Worm (Caenorhabditis elegans): Measurements from ENCODE around the gene lys-7.

DNA sequence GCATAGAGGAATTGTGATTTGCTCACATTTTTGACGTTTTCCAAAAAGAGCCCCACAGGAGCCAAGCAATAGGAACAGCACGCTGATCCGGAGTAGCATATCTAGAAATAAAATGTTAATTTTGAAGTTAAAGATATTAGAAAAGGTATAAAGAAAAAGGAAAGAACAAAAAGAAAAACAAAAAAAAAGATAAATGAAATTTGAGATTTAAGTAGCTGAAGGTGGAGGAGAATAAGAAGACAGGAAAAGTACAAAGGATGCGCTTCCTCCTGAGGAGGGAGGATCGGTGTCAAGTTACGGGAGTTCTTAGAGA lies 37.7 kb downstream of the lys-7 start, which contains the start of gene cfz-2:
- no peak for TF ChIP-seq fkh-10 (GFP tag; optimal IDR thresholded peaks at IDR 0.05)
- no peak for TF ChIP-seq fos-1 (tag; optimal IDR thresholded peaks at IDR 0.05)
- TF ChIP-seq nhr-12 (tag; optimal IDR thresholded peaks at IDR 0.05): no peak
- TF ChIP-seq nhr-77 (tag; optimal IDR thresholded peaks at IDR 0.05): no peak
- no peak for TF ChIP-seq nhr-11 (tag; optimal IDR thresholded peaks at IDR 0.05)
- no peak for TF ChIP-seq aly-2 (tag; optimal IDR thresholded peaks at IDR 0.05)

Data from whole organism, L1 larva.